Worm (Caenorhabditis elegans): ENCODE results near the gene M02B1.3.

M02B1.3 gene

DNA sequence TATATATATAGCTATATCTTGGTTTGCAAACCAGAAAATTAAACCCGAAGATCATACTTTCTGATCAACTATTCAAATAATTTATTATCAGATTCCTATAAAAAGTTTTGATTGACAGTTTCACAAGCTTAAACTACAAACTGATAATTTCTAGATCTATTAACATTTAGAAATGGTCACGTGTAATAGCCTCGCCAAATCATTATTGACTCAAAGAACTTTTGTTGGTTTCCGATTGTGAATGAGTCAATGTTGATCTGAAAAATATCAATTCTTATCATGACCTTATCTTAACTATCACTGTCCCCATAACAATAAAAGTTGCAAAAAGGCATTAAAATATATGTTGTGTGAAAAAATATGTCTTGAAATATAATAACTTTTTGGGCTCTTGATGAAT lies 5.8 kb downstream of the M02B1.3 start:
- TF ChIP-seq flt-1 (GFP tag; IDR thresholded peaks at IDR 0.05) (no peak), ztf-23 (GFP tag; IDR thresholded peaks at IDR 0.05) (no peak), ztf-29 (GFP tag; IDR thresholded peaks at IDR 0.05) (no peak), T22C8.4 (GFP tag; IDR thresholded peaks at IDR 0.05) (no peak), med-1 (GFP tag; optimal IDR thresholded peaks at IDR 0.05; ENCODE audit: insufficient read depth) (no peak), ref-1 (GFP tag; conservative IDR thresholded peaks at IDR 0.05) (no peak), klf-2 (GFP tag; conservative IDR thresholded peaks at IDR 0.05) (no peak), tab-1 (GFP tag; IDR thresholded peaks at IDR 0.05) (no peak), cog-1 (tag; optimal IDR thresholded peaks at IDR 0.05) (no peak)

DNA sequence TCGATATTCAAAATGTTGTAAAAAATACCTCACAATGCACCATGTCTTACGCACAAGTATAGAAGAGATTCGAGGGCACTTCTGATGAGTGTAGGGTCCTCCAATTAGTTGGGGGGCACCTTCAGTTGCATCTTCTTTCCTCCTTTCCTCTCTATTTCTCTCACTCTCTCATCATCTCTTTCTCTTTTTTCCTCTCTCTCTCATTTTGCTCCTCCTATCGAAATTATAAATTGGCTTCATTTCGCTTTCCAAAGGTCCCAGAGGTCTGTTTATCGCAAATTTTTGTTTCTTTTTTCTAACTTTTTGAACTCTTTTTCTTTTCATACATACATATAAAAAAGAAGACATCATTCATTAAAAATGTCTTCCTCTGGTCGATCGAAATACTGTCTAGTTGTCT lies 6.6 kb downstream of the M02B1.3 start:
- no peak for TF ChIP-seq cog-1 (tag; optimal IDR thresholded peaks at IDR 0.05)
- TF ChIP-seq med-1 (GFP tag; optimal IDR thresholded peaks at IDR 0.05; ENCODE audit: insufficient read depth) = no peak
- no peak for TF ChIP-seq ref-1 (GFP tag; conservative IDR thresholded peaks at IDR 0.05)
- TF ChIP-seq tab-1 (GFP tag; IDR thresholded peaks at IDR 0.05) = no peak
- TF ChIP-seq T22C8.4 (GFP tag; IDR thresholded peaks at IDR 0.05) = no peak
- TF ChIP-seq flt-1 (GFP tag; IDR thresholded peaks at IDR 0.05) = no peak
- TF ChIP-seq ztf-29 (GFP tag; IDR thresholded peaks at IDR 0.05) = no peak
- no peak for TF ChIP-seq klf-2 (GFP tag; conservative IDR thresholded peaks at IDR 0.05)
- no peak for TF ChIP-seq ztf-23 (GFP tag; IDR thresholded peaks at IDR 0.05)

DNA sequence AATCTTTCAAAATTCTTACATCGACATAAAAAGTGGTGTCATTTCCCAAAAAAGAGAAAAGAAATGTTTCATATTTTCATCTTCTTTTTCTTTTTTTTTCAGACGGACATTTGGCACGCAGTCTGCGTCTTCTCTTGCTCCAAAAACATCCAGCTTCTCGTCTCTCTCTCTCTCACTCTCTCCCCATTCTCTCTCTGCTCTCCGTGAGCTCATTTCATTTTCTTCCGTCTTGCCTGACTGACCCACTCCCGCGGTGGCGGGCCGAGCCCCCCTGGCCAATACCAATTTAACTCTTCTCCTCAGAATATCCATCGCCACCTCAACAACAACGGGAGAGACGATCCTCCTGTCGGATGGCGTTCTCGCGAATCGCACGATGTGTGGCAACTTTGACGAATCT lies 9.3 kb downstream of the M02B1.3 start, which contains the start of gene txt-19:
txt-19 (plus strand) TSS at position 304 of the 400 bp plus-strand sequence.
- TF ChIP-seq ref-1 (GFP tag; conservative IDR thresholded peaks at IDR 0.05) (no peak), ztf-23 (GFP tag; IDR thresholded peaks at IDR 0.05) (no peak), cog-1 (tag; optimal IDR thresholded peaks at IDR 0.05) (no peak), T22C8.4 (GFP tag; IDR thresholded peaks at IDR 0.05) (no peak), flt-1 (GFP tag; IDR thresholded peaks at IDR 0.05) (no peak), ztf-29 (GFP tag; IDR thresholded peaks at IDR 0.05) (no peak), klf-2 (GFP tag; conservative IDR thresholded peaks at IDR 0.05) (no peak), med-1 (GFP tag; optimal IDR thresholded peaks at IDR 0.05; ENCODE audit: insufficient read depth) (no peak), tab-1 (GFP tag; IDR thresholded peaks at IDR 0.05) (no peak)

DNA sequence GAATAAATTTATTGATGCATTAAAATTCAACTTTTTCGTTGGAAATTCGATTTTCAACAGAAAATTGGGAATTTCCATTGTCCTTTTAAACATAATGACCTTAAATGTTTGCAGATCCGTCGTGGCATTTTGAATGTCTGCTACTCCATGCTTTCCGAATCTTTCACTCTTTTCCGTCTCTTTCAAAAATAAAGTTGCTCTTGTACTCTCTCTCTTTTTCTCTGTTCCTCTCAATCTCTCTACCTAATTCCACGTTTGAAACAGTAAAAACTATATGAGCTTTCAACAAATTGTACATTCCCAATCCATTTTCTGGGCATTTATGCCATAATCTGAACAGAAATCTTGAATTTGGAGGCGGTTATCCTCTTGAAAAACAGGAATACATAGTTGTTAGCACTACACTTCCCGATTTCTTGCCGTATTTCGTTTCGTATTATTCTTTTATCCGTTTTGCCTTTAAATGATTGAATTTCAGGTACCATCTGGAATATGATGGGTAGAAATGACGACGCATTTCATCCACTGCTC lies 12.8 kb downstream of the M02B1.3 start, which contains the start of gene srf-3:
srf-3 (plus strand) TSS at position 481 of the 531 bp plus-strand sequence.
- TF ChIP-seq ztf-29 (GFP tag; IDR thresholded peaks at IDR 0.05) = no peak
- TF ChIP-seq T22C8.4 (GFP tag; IDR thresholded peaks at IDR 0.05) = no peak
- TF ChIP-seq klf-2 (GFP tag; conservative IDR thresholded peaks at IDR 0.05) = no peak
- TF ChIP-seq ref-1 (GFP tag; conservative IDR thresholded peaks at IDR 0.05) = no peak
- no peak for TF ChIP-seq med-1 (GFP tag; optimal IDR thresholded peaks at IDR 0.05; ENCODE audit: insufficient read depth)
- no peak for TF ChIP-seq ztf-23 (GFP tag; IDR thresholded peaks at IDR 0.05)
- TF ChIP-seq tab-1 (GFP tag; IDR thresholded peaks at IDR 0.05) = no peak
- TF ChIP-seq cog-1 (tag; optimal IDR thresholded peaks at IDR 0.05) = no peak
- TF ChIP-seq flt-1 (GFP tag; IDR thresholded peaks at IDR 0.05) = no peak

DNA sequence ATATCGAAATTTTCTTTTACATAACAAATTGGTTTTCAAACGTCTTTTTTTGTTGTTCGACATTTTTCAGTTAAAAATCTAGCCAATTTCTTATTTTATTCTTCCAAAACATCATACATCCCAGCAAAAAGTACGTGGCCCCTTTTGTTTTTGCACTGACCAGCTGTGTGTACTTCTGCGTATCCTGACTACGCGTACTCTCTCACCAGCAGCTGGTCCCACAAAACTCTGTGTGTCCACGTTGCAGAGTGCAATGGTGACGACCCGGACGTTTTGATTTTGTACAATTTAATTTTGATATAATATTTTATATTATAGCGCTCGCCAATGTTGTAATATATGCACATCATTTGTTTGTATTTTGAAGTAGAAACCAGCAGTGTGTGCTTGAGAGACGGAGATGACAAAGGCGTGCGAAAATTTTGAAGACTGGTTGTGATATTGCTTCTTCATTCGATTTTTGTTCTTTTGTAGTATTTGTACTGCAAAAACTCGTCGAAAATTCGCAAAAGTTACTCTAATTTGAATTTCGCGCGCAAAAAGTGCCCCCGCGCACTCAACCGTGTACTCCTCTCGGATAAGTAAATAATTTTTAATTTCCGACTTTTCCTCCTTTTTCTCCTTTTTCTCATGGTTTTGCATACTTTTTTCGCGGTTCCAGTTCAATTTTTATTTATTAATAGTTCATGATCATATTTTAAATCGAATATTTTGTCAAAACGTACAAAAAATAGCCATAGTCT lies 18.2 kb downstream of the M02B1.3 start:
- TF ChIP-seq med-1 (GFP tag; optimal IDR thresholded peaks at IDR 0.05; ENCODE audit: insufficient read depth) (no peak), ztf-29 (GFP tag; IDR thresholded peaks at IDR 0.05) (no peak), flt-1 (GFP tag; IDR thresholded peaks at IDR 0.05) (no peak), klf-2 (GFP tag; conservative IDR thresholded peaks at IDR 0.05) (no peak), cog-1 (tag; optimal IDR thresholded peaks at IDR 0.05) (no peak), ref-1 (GFP tag; conservative IDR thresholded peaks at IDR 0.05) (no peak), tab-1 (GFP tag; IDR thresholded peaks at IDR 0.05) (no peak), ztf-23 (GFP tag; IDR thresholded peaks at IDR 0.05) (no peak)

DNA sequence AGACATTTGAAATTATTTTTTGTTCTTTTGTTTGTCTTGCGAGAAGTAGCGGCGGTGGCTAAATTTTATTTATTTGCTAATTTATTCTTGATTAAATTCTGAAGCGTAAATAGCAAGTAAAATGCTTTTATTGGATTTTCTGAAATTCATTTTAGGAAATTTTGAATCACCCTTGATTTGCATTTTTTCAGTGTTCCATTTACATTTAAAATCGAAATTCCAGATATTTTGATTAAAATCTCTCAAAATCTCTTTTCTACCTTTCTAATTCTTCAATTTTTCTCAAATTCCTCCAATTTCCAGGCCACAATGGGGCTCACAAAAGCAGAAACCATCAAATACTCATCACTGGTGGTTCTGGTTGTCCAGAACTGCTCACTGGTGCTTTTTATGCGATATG lies 18.9 kb downstream of the M02B1.3 start, which contains the start of gene nstp-5:
nstp-5 (plus strand) TSS at position 301 of the 400 bp plus-strand sequence.
- TF ChIP-seq T22C8.4 (GFP tag; IDR thresholded peaks at IDR 0.05) (no peak), tab-1 (GFP tag; IDR thresholded peaks at IDR 0.05) (no peak), ref-1 (GFP tag; conservative IDR thresholded peaks at IDR 0.05) (no peak), klf-2 (GFP tag; conservative IDR thresholded peaks at IDR 0.05) (no peak), cog-1 (tag; optimal IDR thresholded peaks at IDR 0.05) (no peak), flt-1 (GFP tag; IDR thresholded peaks at IDR 0.05) (no peak), med-1 (GFP tag; optimal IDR thresholded peaks at IDR 0.05; ENCODE audit: insufficient read depth) (no peak)

DNA sequence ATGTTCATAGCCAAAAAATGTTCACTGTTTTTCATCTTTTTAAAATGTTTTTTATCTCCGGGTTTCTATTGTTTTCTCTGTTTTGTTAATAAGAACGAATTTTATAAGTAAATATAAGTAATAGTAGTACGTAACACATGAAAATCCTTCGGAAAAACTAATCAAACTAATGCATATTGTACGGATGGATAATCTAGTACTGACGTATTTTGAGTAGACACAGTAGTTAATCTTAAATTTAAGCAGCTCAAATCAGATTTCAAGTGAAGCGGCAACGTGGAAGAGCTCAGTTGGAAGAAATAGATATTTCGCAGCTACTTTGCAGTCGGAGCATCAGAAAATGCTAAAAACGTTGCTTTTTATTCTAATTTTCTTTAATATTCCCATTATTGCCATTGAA lies 23.5 kb downstream of the M02B1.3 start, which contains the start of gene gcy-18:
gcy-18 (plus strand) TSS at position 301 of the 400 bp plus-strand sequence.
- TF ChIP-seq T22C8.4 (GFP tag; IDR thresholded peaks at IDR 0.05) (no peak), flt-1 (GFP tag; IDR thresholded peaks at IDR 0.05) (no peak)

DNA sequence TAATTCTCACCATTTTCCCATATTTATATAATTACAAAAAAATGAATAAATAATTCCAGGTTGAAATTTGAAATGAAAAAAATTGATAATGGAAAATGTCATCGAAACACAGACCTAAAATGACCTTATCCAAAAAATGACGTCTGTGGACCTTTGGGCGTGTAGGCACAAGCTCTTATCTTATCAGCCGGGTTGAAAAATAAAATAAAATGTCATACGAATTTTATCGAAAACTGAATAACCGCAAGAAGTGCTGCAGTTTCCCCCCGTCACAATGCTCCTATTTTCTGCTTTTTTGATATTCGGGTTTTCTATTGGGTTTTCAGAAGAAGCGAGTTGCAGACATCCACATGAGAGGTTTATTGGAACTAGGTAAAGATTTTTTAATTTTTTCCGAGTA lies 29.6 kb downstream of the M02B1.3 start, which contains the start of gene clec-186:
clec-186 (plus strand) TSS at position 226 of the 400 bp plus-strand sequence.
- TF ChIP-seq T22C8.4 (GFP tag; IDR thresholded peaks at IDR 0.05) (no peak), flt-1 (GFP tag; IDR thresholded peaks at IDR 0.05) (no peak), ref-1 (GFP tag; conservative IDR thresholded peaks at IDR 0.05) (no peak), ztf-23 (GFP tag; IDR thresholded peaks at IDR 0.05) (no peak), med-1 (GFP tag; optimal IDR thresholded peaks at IDR 0.05; ENCODE audit: insufficient read depth) (no peak), cog-1 (tag; optimal IDR thresholded peaks at IDR 0.05) (no peak), tab-1 (GFP tag; IDR thresholded peaks at IDR 0.05) (no peak), ztf-29 (GFP tag; IDR thresholded peaks at IDR 0.05) (no peak), klf-2 (GFP tag; conservative IDR thresholded peaks at IDR 0.05) (no peak)

DNA sequence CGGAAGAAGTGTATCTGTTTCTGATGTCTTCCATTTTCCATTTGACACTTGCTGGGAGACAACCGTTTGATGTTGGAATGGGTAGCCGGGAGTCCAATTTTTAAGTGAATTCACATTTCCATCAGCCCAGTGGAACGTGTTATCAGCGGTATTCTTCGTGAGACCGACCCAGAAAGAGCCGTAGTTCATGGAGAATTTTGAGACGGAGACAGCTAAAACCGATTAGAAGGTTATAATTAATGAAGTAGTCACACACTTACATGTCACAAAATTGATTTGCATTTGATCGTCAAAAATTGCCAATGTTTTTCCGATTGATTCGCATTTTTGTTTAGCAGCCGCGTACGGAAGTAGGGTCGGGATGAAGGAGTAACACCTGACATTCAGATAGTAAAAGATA lies 33.1 kb downstream of the M02B1.3 start:
- TF ChIP-seq cog-1 (tag; optimal IDR thresholded peaks at IDR 0.05) (no peak), med-1 (GFP tag; optimal IDR thresholded peaks at IDR 0.05; ENCODE audit: insufficient read depth) (no peak), tab-1 (GFP tag; IDR thresholded peaks at IDR 0.05) (no peak), flt-1 (GFP tag; IDR thresholded peaks at IDR 0.05) (no peak), T22C8.4 (GFP tag; IDR thresholded peaks at IDR 0.05) (no peak)

Measured in whole organism, midembryonic.